Fruit fly (Drosophila melanogaster): ENCODE results near the gene CG13775.
A peak's percentile ranks its signal among the peaks of the same experiment; 100 is the strongest.

The CG13775 gene

dm6 chr2L:6956725-6957124, at the start of gene CG13775, which contains the start of gene CG3430:
Gene CG13775, minus strand, starts transcription at chr2L:6956950.
Gene CG3430, plus strand, starts transcription at chr2L:6957008.
- TF ChIP-seq CG33017 (tag; optimal IDR thresholded peaks at IDR 0.05), result no peak
- peak; percentile 2 for TF ChIP-seq CG14711 (tag; optimal IDR thresholded peaks at IDR 0.05)
- TF ChIP-seq CG1620 (GFP tag; optimal IDR thresholded peaks at IDR 0.05), result no peak
- TF ChIP-seq bab1 (GFP tag; optimal IDR thresholded peaks at IDR 0.05), result peak; percentile 40
- peak; percentile 19 for TF ChIP-seq Mnt (GFP tag; optimal IDR thresholded peaks at IDR 0.05)
- no peak for TF ChIP-seq Clk (GFP tag; optimal IDR thresholded peaks at IDR 0.05)
- TF ChIP-seq kay (GFP tag; ENCODE audit: borderline replicate concordance), result no peak
- TF ChIP-seq toe (GFP tag; optimal IDR thresholded peaks at IDR 0.05), result no peak
- TF ChIP-seq ovo (GFP tag; optimal IDR thresholded peaks at IDR 0.05), result no peak
- TF ChIP-seq Crg-1 (GFP tag; optimal IDR thresholded peaks at IDR 0.05), result peak; percentile 1
- TF ChIP-seq CG11617 (GFP tag; optimal IDR thresholded peaks at IDR 0.05), result no peak
- no peak for TF ChIP-seq cic (GFP tag; optimal IDR thresholded peaks at IDR 0.05)
- peak; percentile 5 for TF ChIP-seq tj (GFP tag; optimal IDR thresholded peaks at IDR 0.05)
- peak; percentile 10 for TF ChIP-seq CG7101 (tag; optimal IDR thresholded peaks at IDR 0.05)
- no peak for TF ChIP-seq Hr96 (GFP tag; optimal IDR thresholded peaks at IDR 0.05)
- no peak for TF ChIP-seq CG7045 (GFP tag; optimal IDR thresholded peaks at IDR 0.05)
- no peak for TF ChIP-seq CG12768 (GFP tag; optimal IDR thresholded peaks at IDR 0.05)
- TF ChIP-seq pad (GFP tag; optimal IDR thresholded peaks at IDR 0.05), result no peak
- no peak for TF ChIP-seq CG5204 (GFP tag; optimal IDR thresholded peaks at IDR 0.05)
- TF ChIP-seq cnc (optimal IDR thresholded peaks at IDR 0.05), result no peak

- TF ChIP-seq Hr96 (GFP tag; optimal IDR thresholded peaks at IDR 0.05), result no peak
- no peak for TF ChIP-seq bab1 (GFP tag; optimal IDR thresholded peaks at IDR 0.05)
- no peak for TF ChIP-seq CG14711 (tag; optimal IDR thresholded peaks at IDR 0.05)
- no peak for TF ChIP-seq Crg-1 (GFP tag; optimal IDR thresholded peaks at IDR 0.05)
- no peak for TF ChIP-seq cic (GFP tag; optimal IDR thresholded peaks at IDR 0.05)
- no peak for TF ChIP-seq kay (GFP tag; ENCODE audit: borderline replicate concordance)
- no peak for TF ChIP-seq toe (GFP tag; optimal IDR thresholded peaks at IDR 0.05)
- no peak for TF ChIP-seq CG11617 (GFP tag; optimal IDR thresholded peaks at IDR 0.05)
- TF ChIP-seq CG7045 (GFP tag; optimal IDR thresholded peaks at IDR 0.05), result no peak
- TF ChIP-seq cnc (optimal IDR thresholded peaks at IDR 0.05), result no peak
- no peak for TF ChIP-seq CG5204 (GFP tag; optimal IDR thresholded peaks at IDR 0.05)
- TF ChIP-seq Mnt (GFP tag; optimal IDR thresholded peaks at IDR 0.05), result no peak
- no peak for TF ChIP-seq tj (GFP tag; optimal IDR thresholded peaks at IDR 0.05)
- no peak for TF ChIP-seq ovo (GFP tag; optimal IDR thresholded peaks at IDR 0.05)
- no peak for TF ChIP-seq CG1620 (GFP tag; optimal IDR thresholded peaks at IDR 0.05)
- no peak for TF ChIP-seq CG12768 (GFP tag; optimal IDR thresholded peaks at IDR 0.05)
- TF ChIP-seq CG7101 (tag; optimal IDR thresholded peaks at IDR 0.05), result no peak
- no peak for TF ChIP-seq Clk (GFP tag; optimal IDR thresholded peaks at IDR 0.05)
These were observed 48.7 kb upstream of the CG13775 start for dm6 chr2L:7005489-7005888.

DNA sequence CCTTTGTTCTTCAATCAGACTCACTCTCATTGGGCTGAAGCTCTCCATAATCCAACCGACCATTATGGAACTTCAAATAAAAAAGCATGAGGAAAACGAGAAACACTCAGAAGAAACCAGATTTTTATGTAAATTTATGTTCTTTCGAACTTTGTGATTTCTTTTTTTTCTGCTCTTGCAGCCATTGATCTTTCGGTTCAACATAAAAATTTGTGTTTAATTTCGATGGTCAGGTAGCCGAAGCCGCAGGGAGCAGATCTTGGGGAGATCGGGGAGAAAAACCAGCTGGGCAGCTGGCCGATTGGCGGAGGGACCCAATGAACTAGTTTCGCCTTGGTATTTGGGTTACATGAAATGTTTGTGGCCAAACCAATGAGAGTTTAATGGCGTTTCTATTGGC, 47.6 kb upstream of the CG13775 start:
- no peak for TF ChIP-seq bab1 (GFP tag; optimal IDR thresholded peaks at IDR 0.05)
- TF ChIP-seq CG7045 (GFP tag; optimal IDR thresholded peaks at IDR 0.05), result no peak
- TF ChIP-seq Hr96 (GFP tag; optimal IDR thresholded peaks at IDR 0.05), result no peak
- TF ChIP-seq toe (GFP tag; optimal IDR thresholded peaks at IDR 0.05), result no peak
- TF ChIP-seq kay (GFP tag; ENCODE audit: borderline replicate concordance), result no peak
- TF ChIP-seq CG12768 (GFP tag; optimal IDR thresholded peaks at IDR 0.05), result no peak
- TF ChIP-seq cnc (optimal IDR thresholded peaks at IDR 0.05), result no peak
- no peak for TF ChIP-seq Mnt (GFP tag; optimal IDR thresholded peaks at IDR 0.05)
- TF ChIP-seq CG7101 (tag; optimal IDR thresholded peaks at IDR 0.05), result no peak

DNA sequence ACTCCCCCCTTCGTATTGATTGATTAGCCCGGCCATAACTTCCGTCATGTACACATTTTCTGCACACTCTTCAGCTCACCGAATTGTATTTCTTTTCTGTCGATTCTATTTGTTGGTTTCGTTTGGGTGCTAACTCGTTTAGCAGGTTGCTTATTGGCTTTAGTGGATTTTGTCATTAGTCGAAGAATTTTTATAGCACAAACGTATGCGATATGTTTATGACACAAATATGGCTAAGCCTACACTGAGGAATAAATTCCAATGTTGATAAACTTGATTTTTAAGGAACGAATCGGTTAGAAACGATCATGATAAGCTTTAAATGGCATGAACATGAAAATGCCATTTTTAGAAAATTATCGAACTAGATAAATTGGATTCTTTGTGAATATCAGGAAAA, 42.0 kb upstream of the CG13775 start:
- TF ChIP-seq pad (GFP tag; optimal IDR thresholded peaks at IDR 0.05), result no peak
- no peak for TF ChIP-seq CG1620 (GFP tag; optimal IDR thresholded peaks at IDR 0.05)

- TF ChIP-seq kay (GFP tag; ENCODE audit: borderline replicate concordance) (no peak), cic (GFP tag; optimal IDR thresholded peaks at IDR 0.05) (no peak), Crg-1 (GFP tag; optimal IDR thresholded peaks at IDR 0.05) (no peak), Hr96 (GFP tag; optimal IDR thresholded peaks at IDR 0.05) (no peak), CG14711 (tag; optimal IDR thresholded peaks at IDR 0.05) (no peak), cnc (optimal IDR thresholded peaks at IDR 0.05) (no peak), Mnt (GFP tag; optimal IDR thresholded peaks at IDR 0.05) (no peak), CG7045 (GFP tag; optimal IDR thresholded peaks at IDR 0.05) (no peak), CG33017 (tag; optimal IDR thresholded peaks at IDR 0.05) (no peak), ovo (GFP tag; optimal IDR thresholded peaks at IDR 0.05) (no peak), pad (GFP tag; optimal IDR thresholded peaks at IDR 0.05) (no peak), CG12768 (GFP tag; optimal IDR thresholded peaks at IDR 0.05) (no peak), tj (GFP tag; optimal IDR thresholded peaks at IDR 0.05) (no peak)
These were observed 34.3 kb upstream of the CG13775 start for dm6 chr2L:6991085-6991484.

dm6 chr2L:6971597-6972036, 14.9 kb upstream of the CG13775 start, which contains the start of gene snRNP-U1-70K:
Gene snRNP-U1-70K, minus strand, starts transcription at chr2L:6971737.
- TF ChIP-seq CG33017 (tag; optimal IDR thresholded peaks at IDR 0.05), result no peak
- TF ChIP-seq kay (GFP tag; ENCODE audit: borderline replicate concordance), result no peak
- TF ChIP-seq cic (GFP tag; optimal IDR thresholded peaks at IDR 0.05), result peak; percentile 0
- no peak for TF ChIP-seq Clk (GFP tag; optimal IDR thresholded peaks at IDR 0.05)
- peak; percentile 98 for TF ChIP-seq pad (GFP tag; optimal IDR thresholded peaks at IDR 0.05)
- TF ChIP-seq tj (GFP tag; optimal IDR thresholded peaks at IDR 0.05), result peak; percentile 46
- TF ChIP-seq Mnt (GFP tag; optimal IDR thresholded peaks at IDR 0.05), result peak; percentile 30
- peak; percentile 25 for TF ChIP-seq ovo (GFP tag; optimal IDR thresholded peaks at IDR 0.05)

dm6 chr2L:6970813-6971212, 14.1 kb upstream of the CG13775 start:
- TF ChIP-seq CG11617 (GFP tag; optimal IDR thresholded peaks at IDR 0.05) (no peak), Hr96 (GFP tag; optimal IDR thresholded peaks at IDR 0.05) (no peak), Mnt (GFP tag; optimal IDR thresholded peaks at IDR 0.05) (no peak), kay (GFP tag; ENCODE audit: borderline replicate concordance) (no peak), toe (GFP tag; optimal IDR thresholded peaks at IDR 0.05) (no peak), Clk (GFP tag; optimal IDR thresholded peaks at IDR 0.05) (no peak), ovo (GFP tag; optimal IDR thresholded peaks at IDR 0.05) (no peak), bab1 (GFP tag; optimal IDR thresholded peaks at IDR 0.05) (no peak), CG12768 (GFP tag; optimal IDR thresholded peaks at IDR 0.05) (no peak), CG5204 (GFP tag; optimal IDR thresholded peaks at IDR 0.05) (no peak), Crg-1 (GFP tag; optimal IDR thresholded peaks at IDR 0.05) (no peak), cic (GFP tag; optimal IDR thresholded peaks at IDR 0.05) (no peak), CG7045 (GFP tag; optimal IDR thresholded peaks at IDR 0.05) (no peak)
